Worm (Caenorhabditis elegans) whole organism, L4/young adult: ENCODE measurements around the gene pgp-1.

Experiments
- W03F9.2 ChIP-seq: fragments of 150-350 bp; optimal IDR thresholded peaks from 2 replicates; lab custom pipeline; 2014; ENCODE audit warnings: missing biosample characterization, missing genetic modification characterization
- dao-5 ChIP-seq: sonication (generic microtip); optimal IDR thresholded peaks from 2 replicates; lab custom pipeline; 2016; ENCODE audit warnings: missing genotype, missing genetic modification characterization, moderate library complexity, missing compliant biosample characterization
- him-1 ChIP-seq: sonication (generic microtip); optimal IDR thresholded peaks from 2 replicates; lab custom pipeline; 2016; ENCODE audit warnings: missing genotype, missing genetic modification reagents, missing genetic modification characterization, missing compliant biosample characterization

DNA sequence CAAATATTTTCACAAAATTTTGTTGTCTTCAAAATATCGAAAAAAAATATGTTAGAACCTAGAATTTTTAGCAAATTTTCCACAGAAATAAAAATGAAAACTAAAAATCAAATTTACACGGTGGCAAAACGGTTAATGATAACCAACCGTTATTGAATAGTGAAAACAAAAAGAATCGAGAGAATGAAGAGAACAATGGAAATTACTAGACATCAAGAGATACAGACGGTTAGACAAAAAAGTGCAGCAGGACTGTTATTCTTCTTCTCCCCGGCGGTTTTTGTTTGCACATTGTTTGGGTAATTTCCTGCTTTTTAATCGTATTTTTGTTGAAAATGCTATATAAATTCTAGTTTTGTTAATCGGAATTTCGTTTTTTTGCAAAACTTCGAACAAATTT is 19.9 kb upstream of the pgp-1 start:
- TF ChIP-seq dao-5 (tag; lab: Kevin White, UChicago) (no peak), him-1 (tag; lab: Kevin White, UChicago) (no peak), W03F9.2 (tag; lab: Kevin White, UChicago) (no peak)
